Fruit fly (Drosophila melanogaster): ENCODE measurements around the gene CG1571.
A peak's percentile ranks its signal among the peaks of the same experiment; 100 is the strongest.

DNA sequence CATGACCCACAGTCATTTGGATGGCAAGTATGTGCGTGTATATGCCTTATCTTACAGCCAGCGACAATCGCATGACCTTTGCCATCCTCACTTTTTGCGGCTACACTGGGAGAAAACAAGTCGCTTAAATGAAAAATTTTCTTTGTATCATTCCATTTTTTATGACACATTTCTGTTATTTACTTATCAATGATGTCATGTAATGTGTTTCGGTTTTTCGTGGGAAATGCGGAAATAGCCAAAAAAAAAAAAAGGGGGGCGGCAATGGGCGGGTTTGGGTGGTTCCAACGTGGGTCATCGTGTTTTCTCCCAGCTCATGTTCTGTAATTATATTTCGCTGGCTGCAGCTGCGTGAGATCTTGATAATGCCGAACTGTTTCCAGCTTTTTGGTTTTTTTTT lies 4.5 kb downstream of the CG1571 start:
- TF ChIP-seq dl (GFP tag; optimal IDR thresholded peaks at IDR 0.05; ENCODE audit: insufficient read depth in 1 of 2, partially characterized antibody in 2 of 2), result no peak
- TF ChIP-seq fru (GFP tag; optimal IDR thresholded peaks at IDR 0.05), result no peak
- TF ChIP-seq Myc (optimal IDR thresholded peaks at IDR 0.05), result no peak
- no peak for TF ChIP-seq sage (GFP tag; optimal IDR thresholded peaks at IDR 0.05)
- no peak for TF ChIP-seq br (GFP tag; optimal IDR thresholded peaks at IDR 0.05)
- peak; percentile 0 for TF ChIP-seq h (GFP tag; optimal IDR thresholded peaks at IDR 0.05)
- TF ChIP-seq CG9705 (GFP tag; optimal IDR thresholded peaks at IDR 0.05), result no peak
- TF ChIP-seq lola (GFP tag; optimal IDR thresholded peaks at IDR 0.05), result no peak
- TF ChIP-seq Hr78 (GFP tag; optimal IDR thresholded peaks at IDR 0.05), result no peak

Measured in whole organism, wandering third instar larva.